Fruit fly (Drosophila melanogaster): ENCODE results near the gene Ubr3.

The Ubr3 gene

DNA sequence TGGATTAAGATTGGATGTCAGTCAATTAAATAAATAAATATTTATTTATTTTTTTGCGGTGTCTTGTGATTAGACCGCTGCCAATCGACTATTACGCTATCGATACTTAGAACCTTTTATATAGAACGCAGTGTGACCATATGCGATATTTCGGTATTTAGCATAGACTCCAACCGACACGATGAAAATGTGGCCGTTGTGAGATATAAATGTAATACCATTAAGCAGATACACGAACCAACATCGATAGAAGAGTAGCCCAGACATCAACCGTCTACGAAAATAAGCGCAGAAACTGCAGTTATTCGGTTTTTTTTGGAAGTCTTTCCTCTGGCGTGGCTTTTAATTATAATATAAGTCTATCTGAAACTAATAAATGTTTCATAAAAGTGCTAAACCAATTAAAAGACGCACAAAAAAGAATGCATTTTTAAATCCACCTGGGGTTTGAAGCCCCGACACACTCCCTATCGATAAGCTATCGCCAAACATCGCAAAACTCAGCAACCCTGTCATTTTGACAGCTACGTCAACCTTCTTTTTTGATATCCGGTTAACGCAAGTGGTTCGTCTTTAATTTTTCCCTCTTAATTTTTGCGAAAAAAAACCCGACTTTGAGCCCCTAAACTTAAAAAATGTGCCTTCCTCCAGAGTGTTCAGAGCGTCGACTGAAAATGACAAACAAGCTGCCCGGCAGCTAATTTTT lies 2.3 kb upstream of the Ubr3 start, which contains the start of the genes Dhdds and RpS14a (continued):
- TF ChIP-seq CG42726 (GFP tag; IDR thresholded peaks at IDR 0.05; ENCODE audit: partially characterized antibody) = 0 out of 2 replicates have a peak, but pooled peaks have one; percentile 31
- TF ChIP-seq Nf-YC (tag; optimal IDR thresholded peaks at IDR 0.05) = peak; percentile 54
- no peak for TF ChIP-seq CG11504 (tag; optimal IDR thresholded peaks at IDR 0.05)
- no peak for TF ChIP-seq Hand (GFP tag; optimal IDR thresholded peaks at IDR 0.05)
- TF ChIP-seq zen2 (GFP tag; IDR thresholded peaks at IDR 0.05; ENCODE audit: partially characterized antibody) = peak; percentile 72; the same call in 2 of the 3 replicates
- no peak for TF ChIP-seq CG1024 (GFP tag; IDR thresholded peaks at IDR 0.05)
- peak; percentile 81 for TF ChIP-seq Sox100B (GFP tag; optimal IDR thresholded peaks at IDR 0.05)
- no peak for TF ChIP-seq CG1602 (GFP tag; optimal IDR thresholded peaks at IDR 0.05)
- peak; percentile 11 for TF ChIP-seq CG31365 (tag; optimal IDR thresholded peaks at IDR 0.05)
- peak; percentile 58 for TF ChIP-seq bbx (GFP tag; IDR thresholded peaks at IDR 0.05; ENCODE audit: partially characterized antibody)
- TF ChIP-seq CG6175 (GFP tag; IDR thresholded peaks at IDR 0.05) = no peak
- no peak for TF ChIP-seq sima (GFP tag; optimal IDR thresholded peaks at IDR 0.05)
- TF ChIP-seq Nf-YB (GFP tag; optimal IDR thresholded peaks at IDR 0.05) = peak; percentile 18
- TF ChIP-seq dmrt99B (tag; optimal IDR thresholded peaks at IDR 0.05) = no peak
- TF ChIP-seq CG13775 (GFP tag; optimal IDR thresholded peaks at IDR 0.05) = peak; percentile 89
- TF ChIP-seq CG2116 (GFP tag; optimal IDR thresholded peaks at IDR 0.05) = peak; percentile 97
- peak; percentile 20 for TF ChIP-seq CG30431 (GFP tag; optimal IDR thresholded peaks at IDR 0.05)
- TF ChIP-seq Ssrp (tag; optimal IDR thresholded peaks at IDR 0.05) = no peak
- TF ChIP-seq br (optimal IDR thresholded peaks at IDR 0.05) = no peak
- TF ChIP-seq CG18599 (GFP tag; optimal IDR thresholded peaks at IDR 0.05) = peak; percentile 67
- peak; percentile 52 for TF ChIP-seq trh (GFP tag; optimal IDR thresholded peaks at IDR 0.05)
- TF ChIP-seq CG10959 (GFP tag; IDR thresholded peaks at IDR 0.05) = no peak
- peak; percentile 57 for TF ChIP-seq gsb-n (tag; optimal IDR thresholded peaks at IDR 0.05)
- peak; percentile 75 for TF ChIP-seq NfI (GFP tag; optimal IDR thresholded peaks at IDR 0.05)
- TF ChIP-seq CG12104 (GFP tag; optimal IDR thresholded peaks at IDR 0.05) = peak; percentile 82
- peak; percentile 43 for TF ChIP-seq Asciz (GFP tag; optimal IDR thresholded peaks at IDR 0.05)
- peak; percentile 33 for TF ChIP-seq Oli (tag; optimal IDR thresholded peaks at IDR 0.05)
- TF ChIP-seq oc (tag; optimal IDR thresholded peaks at IDR 0.05) = no peak
- TF ChIP-seq CG34224 (GFP tag; IDR thresholded peaks at IDR 0.05; ENCODE audit: partially characterized antibody) = peak; percentile 67; the same call in 2 of the 3 replicates
- no peak for TF ChIP-seq tio (GFP tag; optimal IDR thresholded peaks at IDR 0.05)
- no peak for TF ChIP-seq fd96Cb (tag; optimal IDR thresholded peaks at IDR 0.05)
- TF ChIP-seq Sry-β (GFP tag; optimal IDR thresholded peaks at IDR 0.05) = no peak
- TF ChIP-seq CG16813 (GFP tag; IDR thresholded peaks at IDR 0.05; ENCODE audit: partially characterized antibody) = peak; percentile 83
- peak; percentile 61 for TF ChIP-seq zfh2 (GFP tag; optimal IDR thresholded peaks at IDR 0.05)
- TF ChIP-seq CG14441 (GFP tag; IDR thresholded peaks at IDR 0.05) = 0 out of 2 replicates have a peak, but pooled peaks have one; percentile 7
- TF ChIP-seq Scr (GFP tag; IDR thresholded peaks at IDR 0.05; ENCODE audit: partially characterized antibody) = peak; percentile 88
- peak; percentile 64 for TF ChIP-seq CG3407 (GFP tag; optimal IDR thresholded peaks at IDR 0.05)
- peak; percentile 89 for TF ChIP-seq sens (GFP tag)
- TF ChIP-seq pum (GFP tag; optimal IDR thresholded peaks at IDR 0.05) = no peak
- peak; percentile 42 for TF ChIP-seq CG18011 (GFP tag; optimal IDR thresholded peaks at IDR 0.05)
- no peak for TF ChIP-seq HmgZ (tag; optimal IDR thresholded peaks at IDR 0.05)
- TF ChIP-seq nerfin-2 (GFP tag; IDR thresholded peaks at IDR 0.05; ENCODE audit: partially characterized antibody) = peak; percentile 24; the same call in 1 of the 2 replicates
- no peak for TF ChIP-seq zf30C (GFP tag; optimal IDR thresholded peaks at IDR 0.05)
- TF ChIP-seq CG13287 (GFP tag; IDR thresholded peaks at IDR 0.05; ENCODE audit: partially characterized antibody) = peak; percentile 76
- no peak for TF ChIP-seq bab2 (GFP tag; optimal IDR thresholded peaks at IDR 0.05)
- TF ChIP-seq Nf-YA (GFP tag; IDR thresholded peaks at IDR 0.05) = 0 out of 2 replicates have a peak, but pooled peaks have one; percentile 17
- no peak for TF ChIP-seq Poxn (GFP tag; IDR thresholded peaks at IDR 0.05)
- peak in 1 of 2 experiments; percentile 67 for TF ChIP-seq insv (GFP tag; optimal IDR thresholded peaks at IDR 0.05)

All from whole organism, embryonic.